Worm (Caenorhabditis elegans) whole organism, L4/young adult: ENCODE results near the gene srt-42.

Source experiments
- W03F9.2 ChIP-seq: fragments of 150-350 bp; optimal IDR thresholded peaks from 2 replicates; lab custom pipeline; 2014; ENCODE audit warnings: missing biosample characterization, missing genetic modification characterization
- dao-5 ChIP-seq: sonication (generic microtip); optimal IDR thresholded peaks from 2 replicates; lab custom pipeline; 2016; ENCODE audit warnings: missing genotype, missing genetic modification characterization, moderate library complexity, missing compliant biosample characterization
- him-1 ChIP-seq: sonication (generic microtip); optimal IDR thresholded peaks from 2 replicates; lab custom pipeline; 2016; ENCODE audit warnings: missing genotype, missing genetic modification reagents, missing genetic modification characterization, missing compliant biosample characterization

The srt-42 gene

ce11 chrV:1807160-1807559 lies at the start of gene srt-42:
TSS of gene srt-42 (plus strand) at chrV:1807460.
- no peak for TF ChIP-seq him-1 (tag; lab: Kevin White, UChicago)

DNA sequence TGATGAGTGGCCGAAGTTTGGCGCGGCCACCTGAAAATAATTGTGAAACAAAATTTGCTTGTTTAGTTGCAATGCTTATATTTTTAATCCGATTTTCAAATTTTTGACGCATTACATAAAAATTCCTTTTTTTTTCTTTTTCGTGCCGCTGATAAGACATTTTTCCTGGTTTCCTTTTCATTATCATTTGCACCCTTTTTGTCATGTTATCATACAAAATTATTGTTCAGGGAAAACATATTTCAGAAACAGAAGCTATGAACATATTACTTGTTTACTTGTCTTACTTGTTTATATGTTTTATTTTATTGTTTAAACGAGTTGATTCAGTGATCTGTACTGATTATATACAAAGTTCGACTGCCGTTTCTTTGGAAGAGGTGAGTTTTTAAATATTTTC lies 46.6 kb upstream of the srt-42 start, which contains the start of gene clec-205:
Gene clec-205 (plus strand): TSS at position 212 of the 400 bp plus-strand sequence.
- TF ChIP-seq dao-5 (tag; lab: Kevin White, UChicago) (no peak), W03F9.2 (no peak), him-1 (tag; lab: Kevin White, UChicago) (no peak)

DNA sequence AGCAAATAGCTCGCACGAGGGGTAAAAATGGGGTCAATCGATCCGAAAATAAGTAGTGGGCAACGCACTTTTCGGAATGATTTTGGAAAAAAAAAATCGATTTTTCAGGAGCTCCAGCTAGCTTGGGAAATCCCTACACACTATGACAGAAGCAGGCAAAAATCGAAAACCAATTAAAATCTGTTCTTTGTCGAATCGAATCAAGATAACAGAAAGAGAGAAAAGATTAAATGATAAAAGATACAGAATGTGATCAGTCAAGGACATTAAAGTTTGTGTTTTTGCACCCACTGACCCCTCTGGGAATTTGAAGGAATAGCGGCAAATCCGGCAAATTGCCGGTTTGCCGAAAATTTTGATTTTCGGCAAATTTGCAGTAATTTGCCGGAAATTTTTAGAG lies 39.8 kb upstream of the srt-42 start:
- TF ChIP-seq dao-5 (tag; lab: Kevin White, UChicago) (no peak), him-1 (tag; lab: Kevin White, UChicago) (no peak), W03F9.2 (no peak)

DNA sequence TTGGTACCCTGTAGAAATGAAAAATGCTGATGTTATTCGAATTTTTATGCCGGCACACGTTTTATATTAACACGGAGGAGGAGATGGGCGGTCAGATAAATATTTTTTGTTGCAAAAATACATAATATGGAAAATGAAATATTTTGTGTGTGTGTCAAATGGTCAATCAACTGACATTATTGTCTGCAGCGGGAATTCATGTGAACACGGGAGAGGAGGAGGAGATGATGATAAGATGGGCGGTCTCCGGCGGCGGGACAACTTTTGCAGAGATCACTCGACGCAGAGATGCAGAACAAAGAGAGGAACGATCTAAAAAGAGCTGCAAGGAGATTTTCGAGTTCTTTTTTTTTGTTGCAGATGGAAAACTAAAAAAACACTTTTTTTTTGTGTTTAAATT lies 35.5 kb upstream of the srt-42 start, which contains the start of gene dhs-13:
Gene dhs-13 (minus strand): TSS at position 8 of the 400 bp plus-strand sequence.
- no peak for TF ChIP-seq W03F9.2
- no peak for TF ChIP-seq dao-5 (tag; lab: Kevin White, UChicago)
- TF ChIP-seq him-1 (tag; lab: Kevin White, UChicago): no peak

- TF ChIP-seq him-1 (tag; lab: Kevin White, UChicago) (no peak), dao-5 (tag; lab: Kevin White, UChicago) (no peak), W03F9.2 (no peak)
Observed at ce11 chrV:1773120-1773519, 34.1 kb upstream of the srt-42 start.

- TF ChIP-seq W03F9.2 (no peak), him-1 (tag; lab: Kevin White, UChicago) (no peak)
Observed at ce11 chrV:1774874-1775589, 32.2 kb upstream of the srt-42 start, which contains the start of gene F36H9.7. TSS of gene F36H9.7 (minus strand) at chrV:1774924.

DNA sequence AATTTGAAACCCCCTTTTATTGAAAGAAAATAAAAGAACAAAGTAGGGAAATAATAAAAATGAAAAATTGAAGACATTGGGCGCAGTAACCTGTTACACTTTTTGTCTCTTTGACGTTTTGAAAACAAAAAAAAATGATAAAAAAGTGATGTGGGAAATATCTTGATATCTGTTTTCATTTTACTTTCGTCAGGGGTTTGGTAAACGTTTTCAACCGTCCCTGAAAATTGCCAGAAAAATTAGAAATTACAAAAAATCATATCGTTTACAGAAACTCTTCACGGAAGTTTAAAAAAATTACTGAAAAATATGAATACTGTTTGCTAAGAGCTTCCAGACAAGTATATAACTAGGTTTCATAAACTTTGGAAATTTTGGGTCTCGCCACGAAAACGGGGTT lies 28.1 kb upstream of the srt-42 start, which contains the start of gene F36H9.4:
Gene F36H9.4 (minus strand): TSS at position 101 of the 400 bp plus-strand sequence.
- TF ChIP-seq him-1 (tag; lab: Kevin White, UChicago) (no peak), W03F9.2 (no peak), dao-5 (tag; lab: Kevin White, UChicago) (no peak)

DNA sequence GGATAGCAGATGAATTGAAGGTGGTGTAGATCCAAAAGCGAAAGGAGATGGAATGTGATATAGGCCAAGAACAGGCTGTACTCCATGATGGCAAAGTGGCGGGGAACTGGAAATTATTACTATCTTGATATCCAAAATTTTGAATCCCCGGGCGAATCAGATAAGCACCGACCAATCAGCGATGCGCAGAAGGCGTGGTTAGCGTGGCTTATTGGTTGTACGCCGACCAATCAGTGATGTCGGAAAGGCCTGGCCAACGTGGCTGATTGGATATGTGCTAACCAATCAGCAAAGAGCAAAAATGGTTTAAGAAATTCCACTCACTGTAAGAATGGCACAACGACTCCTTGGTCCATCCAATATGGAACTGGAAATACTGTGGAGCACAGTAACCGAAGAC lies 27.3 kb upstream of the srt-42 start:
- TF ChIP-seq him-1 (tag; lab: Kevin White, UChicago) (no peak), dao-5 (tag; lab: Kevin White, UChicago) (no peak), W03F9.2 (no peak)

DNA sequence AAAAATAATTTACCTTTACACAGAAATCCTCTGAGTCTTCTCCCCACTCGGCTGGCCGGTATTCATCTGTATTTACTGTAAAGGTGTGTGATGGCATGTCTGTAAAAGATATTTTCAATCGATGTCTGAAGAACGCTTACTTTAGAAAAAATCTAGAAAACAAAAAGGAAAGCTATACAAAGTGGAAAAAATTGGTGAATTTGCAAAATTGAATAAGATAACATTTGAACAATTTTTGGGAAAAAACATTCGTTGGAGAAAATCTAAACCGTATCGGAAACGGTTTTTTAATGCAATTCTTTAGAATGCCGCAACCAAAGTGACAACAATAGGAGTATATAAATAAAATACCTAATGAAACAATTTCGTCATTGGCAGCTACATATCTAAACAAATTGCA lies 25.3 kb upstream of the srt-42 start, which contains the start of gene F36H9.5:
Gene F36H9.5 (minus strand): TSS at position 101 of the 400 bp plus-strand sequence.
- TF ChIP-seq W03F9.2 (no peak), him-1 (tag; lab: Kevin White, UChicago) (no peak), dao-5 (tag; lab: Kevin White, UChicago) (no peak)

- TF ChIP-seq dao-5 (tag; lab: Kevin White, UChicago) (no peak), W03F9.2 (no peak), him-1 (tag; lab: Kevin White, UChicago) (no peak)
Observed at ce11 chrV:1788157-1788556, 19.1 kb upstream of the srt-42 start, which contains the start of gene F36H9.2. TSS of gene F36H9.2 (plus strand) at chrV:1788457.

DNA sequence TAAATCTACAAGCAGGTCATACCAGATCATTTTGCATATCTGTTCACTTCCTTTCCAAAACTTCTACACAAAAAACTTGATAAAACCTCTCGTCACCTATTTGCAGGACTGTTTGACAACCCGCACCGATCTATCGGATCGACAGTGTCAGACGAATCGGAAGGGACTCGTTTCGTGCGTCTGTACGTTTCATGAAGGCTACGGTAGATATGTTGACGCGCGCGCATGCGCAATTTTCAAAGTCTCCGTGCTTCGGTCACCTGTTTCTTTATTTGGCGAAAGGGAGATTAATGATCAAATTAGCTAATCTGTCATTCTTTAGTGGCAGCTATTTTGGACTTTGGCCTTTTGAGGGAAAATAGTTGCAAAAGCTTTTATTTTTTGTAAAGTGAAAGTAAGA lies 17.8 kb upstream of the srt-42 start:
- TF ChIP-seq W03F9.2 (no peak), dao-5 (tag; lab: Kevin White, UChicago) (no peak), him-1 (tag; lab: Kevin White, UChicago) (no peak)

DNA sequence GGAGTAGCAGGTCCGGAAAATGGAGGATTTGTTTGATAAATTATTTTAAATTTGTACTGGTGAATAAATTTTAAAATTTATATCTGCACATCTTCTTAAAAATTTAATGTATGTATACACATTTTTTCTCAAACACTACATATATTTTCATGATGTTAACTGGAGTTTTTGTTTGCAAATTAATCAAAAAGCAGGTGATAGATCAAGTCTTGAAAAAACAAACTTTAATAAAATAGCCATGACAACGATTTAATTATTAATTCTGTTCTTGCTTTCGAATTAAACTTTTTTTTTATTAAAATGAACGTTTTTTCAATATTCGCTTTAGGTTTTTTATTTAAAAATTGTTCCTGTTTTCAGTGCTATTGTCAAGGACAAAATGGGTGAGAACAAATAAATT lies 13.0 kb upstream of the srt-42 start, which contains the start of gene F36H9.1:
Gene F36H9.1 (plus strand): TSS at position 301 of the 400 bp plus-strand sequence.
- no peak for TF ChIP-seq dao-5 (tag; lab: Kevin White, UChicago)
- TF ChIP-seq him-1 (tag; lab: Kevin White, UChicago): no peak
- TF ChIP-seq W03F9.2: no peak

ce11 chrV:1797900-1798299 lies 9.4 kb upstream of the srt-42 start, which contains the start of gene F36H9.10:
TSS of gene F36H9.10 (plus strand) at chrV:1798200.
- TF ChIP-seq dao-5 (tag; lab: Kevin White, UChicago) (no peak), him-1 (tag; lab: Kevin White, UChicago) (no peak), W03F9.2 (no peak)

- TF ChIP-seq dao-5 (tag; lab: Kevin White, UChicago) (no peak), W03F9.2 (no peak), him-1 (tag; lab: Kevin White, UChicago) (no peak)
Observed at ce11 chrV:1803043-1803442, 4.2 kb upstream of the srt-42 start, which contains the start of gene srt-41. TSS of gene srt-41 (minus strand) at chrV:1803143.
